Worm (Caenorhabditis elegans): ENCODE measurements around the gene F54C9.7.

The F54C9.7 gene

ce11 chrII:8606549-8606948, 33.4 kb downstream of the F54C9.7 start, which contains the start of gene F28C6.8:
Gene F28C6.8 (plus strand): TSS chrII:8606849.
- TF ChIP-seq hlh-13 (GFP tag; optimal IDR thresholded peaks at IDR 0.05), result no peak
- no peak for TF ChIP-seq F13H6.1 (tag; optimal IDR thresholded peaks at IDR 0.05)
- no peak for TF ChIP-seq ahr-1 (tag; optimal IDR thresholded peaks at IDR 0.05)
- TF ChIP-seq K09A11.1 (tag; optimal IDR thresholded peaks at IDR 0.05; ENCODE audit: insufficient read depth), result no peak
- no peak for TF ChIP-seq ceh-22 (tag; optimal IDR thresholded peaks at IDR 0.05)
- TF ChIP-seq C08G9.2 (tag; optimal IDR thresholded peaks at IDR 0.05), result no peak
- TF ChIP-seq nfya-1 (tag; optimal IDR thresholded peaks at IDR 0.05), result no peak
- no peak for TF ChIP-seq npax-4 (tag; optimal IDR thresholded peaks at IDR 0.05)
- no peak for TF ChIP-seq lin-11 (tag; optimal IDR thresholded peaks at IDR 0.05)
- TF ChIP-seq unc-55 (GFP tag; optimal IDR thresholded peaks at IDR 0.05), result no peak
- no peak for TF ChIP-seq ceh-30 (tag; optimal IDR thresholded peaks at IDR 0.05)
- TF ChIP-seq Y22D7AL.16 (tag; optimal IDR thresholded peaks at IDR 0.05), result no peak

DNA sequence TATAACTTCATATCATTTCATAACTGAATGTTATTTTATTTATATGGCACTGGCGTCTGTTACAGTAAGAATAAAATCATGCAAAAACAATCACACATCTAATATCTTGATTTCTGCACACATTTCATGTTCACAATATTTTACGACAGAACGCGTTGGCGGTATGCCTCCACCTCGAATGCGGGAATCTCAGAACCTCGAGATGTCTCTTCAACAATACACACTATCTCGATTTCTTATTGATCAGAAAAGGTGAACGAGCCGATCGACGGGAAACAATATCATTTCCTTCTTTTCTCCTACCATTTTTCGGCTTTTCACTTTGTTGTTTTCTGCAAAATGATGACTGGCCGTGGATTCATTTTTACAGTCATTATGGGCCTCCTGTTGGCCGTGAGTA, 34.5 kb downstream of the F54C9.7 start, which contains the start of gene F28C6.10:
Gene F28C6.10, plus strand, starts transcription at position 301 of the 400 bp plus-strand sequence.
- TF ChIP-seq pqm-1 (tag; optimal IDR thresholded peaks at IDR 0.05) (no peak), nfya-1 (tag; optimal IDR thresholded peaks at IDR 0.05) (no peak), tbx-7 (tag; optimal IDR thresholded peaks at IDR 0.05) (no peak), F13H6.1 (tag; optimal IDR thresholded peaks at IDR 0.05) (no peak), sox-4 (tag; optimal IDR thresholded peaks at IDR 0.05) (no peak), fkh-6 (tag; optimal IDR thresholded peaks at IDR 0.05) (no peak), nhr-232 (tag; optimal IDR thresholded peaks at IDR 0.05) (no peak)

DNA sequence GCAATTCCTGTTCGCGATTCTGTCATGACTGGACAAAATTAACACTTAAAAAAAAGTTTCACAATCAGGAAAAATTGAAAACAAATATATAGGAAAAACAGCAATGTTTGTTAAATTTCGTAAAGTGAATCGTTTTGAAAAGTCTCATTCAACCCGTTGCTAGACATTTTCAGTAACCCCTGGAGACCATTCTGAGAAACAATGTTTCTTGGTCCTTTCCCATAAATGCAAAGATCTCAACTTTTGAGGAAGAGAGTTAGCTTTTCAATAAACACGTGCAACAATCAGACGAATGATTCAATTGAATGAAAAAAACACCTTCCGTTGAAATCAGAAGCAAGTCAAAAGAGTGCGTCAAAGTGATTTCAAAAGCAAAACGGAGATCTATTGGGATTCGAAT, 36.9 kb downstream of the F54C9.7 start, which contains the start of gene F28C6.9:
Gene F28C6.9, minus strand, starts transcription at position 101 of the 400 bp plus-strand sequence.
- TF ChIP-seq ref-2 (tag; optimal IDR thresholded peaks at IDR 0.05) (no peak), F13H6.1 (tag; optimal IDR thresholded peaks at IDR 0.05) (no peak), eyg-1 (tag; optimal IDR thresholded peaks at IDR 0.05) (no peak)

DNA sequence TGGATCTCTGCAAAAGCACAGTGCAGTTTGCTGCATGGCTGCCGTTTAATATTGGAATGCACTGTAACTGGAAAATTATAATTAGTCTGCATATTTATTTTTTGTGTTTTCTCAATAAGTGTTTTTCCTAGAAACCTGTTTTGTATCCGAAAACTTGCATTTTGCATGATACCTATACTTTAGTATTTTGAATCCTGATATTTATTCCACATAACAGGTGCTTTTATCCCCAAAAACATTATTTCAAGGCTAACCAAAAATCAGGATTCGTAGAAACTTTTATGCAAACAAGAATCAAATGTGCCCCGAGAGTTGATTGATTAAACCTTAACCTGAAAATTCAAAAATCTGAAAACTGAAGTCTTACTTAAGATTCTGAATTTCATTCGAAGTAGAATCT, 37.4 kb downstream of the F54C9.7 start:
- TF ChIP-seq odd-2 (tag; optimal IDR thresholded peaks at IDR 0.05) (no peak), ceh-6 (GFP tag; optimal IDR thresholded peaks at IDR 0.05) (no peak), ceh-18 (tag; optimal IDR thresholded peaks at IDR 0.05) (no peak), mec-3 (tag; optimal IDR thresholded peaks at IDR 0.05; ENCODE audit: borderline replicate concordance) (no peak)

ce11 chrII:8611330-8611729, 38.2 kb downstream of the F54C9.7 start:
- peak; percentile 53 for TF ChIP-seq unc-42 (tag; optimal IDR thresholded peaks at IDR 0.05)
- TF ChIP-seq zip-5 (tag; optimal IDR thresholded peaks at IDR 0.05), result no peak

DNA sequence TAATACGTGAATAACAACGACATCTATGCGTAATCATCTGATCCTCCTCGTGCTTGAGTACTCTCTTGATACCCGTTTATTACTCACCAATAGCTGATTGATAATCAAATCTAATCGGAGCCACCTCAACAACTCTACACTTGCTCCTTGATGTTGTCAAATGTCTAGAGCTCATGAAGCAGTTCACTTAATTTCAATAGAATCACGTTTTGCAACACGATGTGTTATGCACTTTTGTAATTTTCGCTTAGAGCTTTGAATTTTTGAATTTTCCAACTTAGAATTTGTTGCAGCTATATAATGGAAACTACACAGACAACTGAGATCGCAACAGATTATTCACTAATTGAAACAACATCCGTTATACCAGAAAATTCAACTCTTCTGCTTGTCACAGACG, 39.3 kb downstream of the F54C9.7 start, which contains the start of gene T22C8.1:
Gene T22C8.1, plus strand, starts transcription at position 301 of the 400 bp plus-strand sequence.
- TF ChIP-seq pag-3 (tag; optimal IDR thresholded peaks at IDR 0.05; ENCODE audit: borderline replicate concordance) (no peak), ceh-9 (tag; optimal IDR thresholded peaks at IDR 0.05) (no peak), che-1 (tag; optimal IDR thresholded peaks at IDR 0.05) (no peak), sox-2 (GFP tag; IDR thresholded peaks at IDR 0.05) (no peak), pat-9 (tag; optimal IDR thresholded peaks at IDR 0.05) (no peak), C08G9.2 (tag; optimal IDR thresholded peaks at IDR 0.05) (no peak), syd-9 (tag; optimal IDR thresholded peaks at IDR 0.05) (no peak), ets-4 (tag; optimal IDR thresholded peaks at IDR 0.05) (no peak), dmd-4 (tag; optimal IDR thresholded peaks at IDR 0.05; ENCODE audit: borderline replicate concordance) (no peak), unc-55 (GFP tag; optimal IDR thresholded peaks at IDR 0.05) (no peak), nfya-1 (tag; optimal IDR thresholded peaks at IDR 0.05) (no peak), lim-6 (tag; optimal IDR thresholded peaks at IDR 0.05) (no peak), ceh-14 (tag; optimal IDR thresholded peaks at IDR 0.05) (no peak), hlh-15 (tag; optimal IDR thresholded peaks at IDR 0.05) (no peak)
